Worm (Caenorhabditis elegans) whole organism, young adult: ENCODE measurements around the gene nhr-125.

Experiments
- F52B5.7 ChIP-seq: sonication (generic microtip); optimal IDR thresholded peaks from 2 replicates; lab custom pipeline; 2016; ENCODE audit warnings: mild to moderate bottlenecking, missing genetic modification characterization, missing compliant biosample characterization
- athp-1 ChIP-seq: sonication (generic microtip); optimal IDR thresholded peaks from 2 replicates; lab custom pipeline; 2017; ENCODE audit warnings: mild to moderate bottlenecking, missing genetic modification characterization, missing compliant biosample characterization
- bed-1 ChIP-seq: fragments of 200-800 bp; sonication (Bioruptor generic); IDR thresholded peaks from 2 replicates; pipeline ENCODE4 v1.3.6; 2022; ENCODE audit warnings: missing genetic modification reagents, missing genetic modification characterization, missing compliant biosample characterization
- ceh-79 ChIP-seq: sonication (generic microtip); optimal IDR thresholded peaks from 2 replicates; lab custom pipeline; 2017; ENCODE audit warnings: mild to moderate bottlenecking, missing genetic modification characterization, missing compliant biosample characterization
- die-1 ChIP-seq: sonication (generic microtip); optimal IDR thresholded peaks from 2 replicates; lab custom pipeline; 2016; ENCODE audit warnings: missing genotype, mild to moderate bottlenecking, missing genetic modification characterization, missing compliant biosample characterization
- hmg-20 ChIP-seq: fragments of 200-800 bp; sonication (Bioruptor generic); IDR thresholded peaks from 2 replicates; pipeline ENCODE4 v1.3.6; 2022; ENCODE audit warnings: missing genetic modification reagents, missing genetic modification characterization, missing compliant biosample characterization
- hsf-1 ChIP-seq: fragments of 200-800 bp; sonication (Bioruptor generic); IDR thresholded peaks from 2 replicates; pipeline ENCODE4 v1.3.6; 2022; ENCODE audit warnings: missing genetic modification reagents, missing genetic modification characterization, missing compliant biosample characterization
- madf-10 ChIP-seq: sonication (generic microtip); optimal IDR thresholded peaks from 2 replicates; lab custom pipeline; 2016; ENCODE audit warnings: mild to moderate bottlenecking, missing genetic modification characterization, missing compliant biosample characterization
- pha-4 ChIP-seq: fragments of 150-350 bp; sonication (generic microtip); optimal IDR thresholded peaks from 2 replicates; lab custom pipeline; 2014; ENCODE audit warnings: missing biosample characterization, missing genetic modification reagents, missing genetic modification characterization
- snpc-4 ChIP-seq, 5 experiments: fragments of 150-350 bp in 1 of 5; sonication (generic microtip) in 4 of 5; optimal IDR thresholded peaks; 2 replicates each; lab custom pipeline; 2014 to 2018; ENCODE audit warnings: missing genetic modification characterization in 5 of 5, missing biosample characterization in 3 of 5, antibody characterized with exemption in 2 of 5, mild to moderate bottlenecking in 2 of 5, missing compliant biosample characterization in 2 of 5, missing genotype in 2 of 5, moderate library complexity in 2 of 5, missing genetic modification reagents in 1 of 5
- unc-62 ChIP-seq: fragments of 150-350 bp; optimal IDR thresholded peaks from 2 replicates; lab custom pipeline; 2014; ENCODE audit warnings: missing biosample characterization, missing genetic modification reagents, missing genetic modification characterization
- ztf-3 ChIP-seq: fragments of 200-800 bp; sonication (Bioruptor generic); optimal IDR thresholded peaks from 2 replicates; lab custom pipeline; 2018; ENCODE audit warnings: mild to moderate bottlenecking, missing genetic modification characterization, missing compliant biosample characterization

- TF ChIP-seq unc-62 (GFP tag; lab: Kevin White, UChicago) (no peak), F52B5.7 (tag; lab: Kevin White, UChicago) (no peak), ztf-3 (GFP tag; lab: Kevin White, UChicago) (no peak), ceh-79 (tag; lab: Kevin White, UChicago) (no peak), hmg-20 (GFP tag; lab: Robert Waterston, UW) (no peak), pha-4 (tag; lab: Kevin White, UChicago) (no peak), athp-1 (no peak), hsf-1 (GFP tag; lab: Robert Waterston, UW) (no peak), madf-10 (tag; lab: Kevin White, UChicago) (no peak), snpc-4 (GFP tag; optimal IDR thresholded peaks at IDR 0.05; lab: Kevin White, UChicago) (no peak), snpc-4 (tag; optimal IDR thresholded peaks at IDR 0.05; lab: Kevin White, UChicago) (no peak), die-1 (no peak), bed-1 (GFP tag; lab: Robert Waterston, UW) (no peak)
These were observed 16.4 kb upstream of the nhr-125 start for ce11 chrV:4341736-4342135.
